Fruit fly (Drosophila melanogaster): ENCODE data around the gene BBS1.

BBS1 gene

dm6 chr3L:7125289-7125955 is at the start of gene BBS1, which contains the start of gene msl-3:
Gene BBS1, plus strand, starts transcription at chr3L:7125905.
Gene msl-3, minus strand, starts transcription at chr3L:7125533.
- TF ChIP-seq EcR (GFP tag; optimal IDR thresholded peaks at IDR 0.05) (no peak), usp (GFP tag; optimal IDR thresholded peaks at IDR 0.05) (no peak), pan (optimal IDR thresholded peaks at IDR 0.05) (no peak)

dm6 chr3L:7077258-7077657 is 48.4 kb upstream of the BBS1 start, which contains the start of gene CG8641:
Gene CG8641, minus strand, starts transcription at chr3L:7077462.
- TF ChIP-seq usp (GFP tag; optimal IDR thresholded peaks at IDR 0.05): no peak
- TF ChIP-seq EcR (GFP tag; optimal IDR thresholded peaks at IDR 0.05): no peak

- TF ChIP-seq CG8478 (optimal IDR thresholded peaks at IDR 0.05) (no peak), EcR (GFP tag; optimal IDR thresholded peaks at IDR 0.05) (no peak), pan (optimal IDR thresholded peaks at IDR 0.05) (no peak), Dll (optimal IDR thresholded peaks at IDR 0.05) (no peak), psq (optimal IDR thresholded peaks at IDR 0.05) (no peak), usp (GFP tag; optimal IDR thresholded peaks at IDR 0.05) (no peak)
Measured at dm6 chr3L:7082168-7082567, 43.5 kb upstream of the BBS1 start.

dm6 chr3L:7086093-7086492 is 39.6 kb upstream of the BBS1 start:
- TF ChIP-seq EcR (GFP tag; optimal IDR thresholded peaks at IDR 0.05) (no peak), CG8478 (optimal IDR thresholded peaks at IDR 0.05) (no peak), psq (optimal IDR thresholded peaks at IDR 0.05) (no peak), usp (GFP tag; optimal IDR thresholded peaks at IDR 0.05) (no peak), pan (optimal IDR thresholded peaks at IDR 0.05) (no peak), Dll (optimal IDR thresholded peaks at IDR 0.05) (no peak)

dm6 chr3L:7086558-7087059 is 39.1 kb upstream of the BBS1 start, which contains the start of gene Cpr65Ea:
Gene Cpr65Ea, minus strand, starts transcription at chr3L:7086608.
- no peak for TF ChIP-seq usp (GFP tag; optimal IDR thresholded peaks at IDR 0.05)
- TF ChIP-seq EcR (GFP tag; optimal IDR thresholded peaks at IDR 0.05): no peak
- no peak for TF ChIP-seq CG8478 (optimal IDR thresholded peaks at IDR 0.05)
- no peak for TF ChIP-seq Dll (optimal IDR thresholded peaks at IDR 0.05)
- no peak for TF ChIP-seq pan (optimal IDR thresholded peaks at IDR 0.05)

dm6 chr3L:7087347-7087746 is 38.4 kb upstream of the BBS1 start:
- TF ChIP-seq usp (GFP tag; optimal IDR thresholded peaks at IDR 0.05) (no peak), CG8478 (optimal IDR thresholded peaks at IDR 0.05) (no peak), pan (optimal IDR thresholded peaks at IDR 0.05) (no peak), psq (optimal IDR thresholded peaks at IDR 0.05) (no peak), EcR (GFP tag; optimal IDR thresholded peaks at IDR 0.05) (no peak), Dll (optimal IDR thresholded peaks at IDR 0.05) (no peak)

- TF ChIP-seq Dll (optimal IDR thresholded peaks at IDR 0.05): no peak
- no peak for TF ChIP-seq CG8478 (optimal IDR thresholded peaks at IDR 0.05)
- TF ChIP-seq usp (GFP tag; optimal IDR thresholded peaks at IDR 0.05): no peak
Measured at dm6 chr3L:7088687-7089086, 37.0 kb upstream of the BBS1 start, which contains the start of gene Cpr65Eb. Gene Cpr65Eb, minus strand, starts transcription at chr3L:7088787.

dm6 chr3L:7090764-7091163 is 34.9 kb upstream of the BBS1 start:
- TF ChIP-seq psq (optimal IDR thresholded peaks at IDR 0.05) (no peak), CG8478 (optimal IDR thresholded peaks at IDR 0.05) (no peak), EcR (GFP tag; optimal IDR thresholded peaks at IDR 0.05) (no peak), Dll (optimal IDR thresholded peaks at IDR 0.05) (no peak), pan (optimal IDR thresholded peaks at IDR 0.05) (no peak), usp (GFP tag; optimal IDR thresholded peaks at IDR 0.05) (no peak)

dm6 chr3L:7091331-7091904 is 34.3 kb upstream of the BBS1 start:
- TF ChIP-seq usp (GFP tag; optimal IDR thresholded peaks at IDR 0.05) (no peak), CG8478 (optimal IDR thresholded peaks at IDR 0.05) (no peak), pan (optimal IDR thresholded peaks at IDR 0.05) (no peak), psq (optimal IDR thresholded peaks at IDR 0.05) (no peak)

dm6 chr3L:7092904-7093303 is 32.8 kb upstream of the BBS1 start, which contains the start of gene Cpr65Ec:
Gene Cpr65Ec, plus strand, starts transcription at chr3L:7093204.
- TF ChIP-seq psq (optimal IDR thresholded peaks at IDR 0.05): no peak
- TF ChIP-seq CG8478 (optimal IDR thresholded peaks at IDR 0.05): no peak
- no peak for TF ChIP-seq Dll (optimal IDR thresholded peaks at IDR 0.05)
- no peak for TF ChIP-seq EcR (GFP tag; optimal IDR thresholded peaks at IDR 0.05)
- TF ChIP-seq usp (GFP tag; optimal IDR thresholded peaks at IDR 0.05): no peak
- no peak for TF ChIP-seq pan (optimal IDR thresholded peaks at IDR 0.05)

- TF ChIP-seq psq (optimal IDR thresholded peaks at IDR 0.05) (no peak), pan (optimal IDR thresholded peaks at IDR 0.05) (no peak), EcR (GFP tag; optimal IDR thresholded peaks at IDR 0.05) (no peak), Dll (optimal IDR thresholded peaks at IDR 0.05) (no peak), usp (GFP tag; optimal IDR thresholded peaks at IDR 0.05) (no peak), CG8478 (optimal IDR thresholded peaks at IDR 0.05) (no peak)
Measured at dm6 chr3L:7094020-7094419, 31.7 kb upstream of the BBS1 start.

dm6 chr3L:7094548-7095072 is 31.1 kb upstream of the BBS1 start, which contains the start of gene form3:
Gene form3, plus strand, starts transcription at chr3L:7094818.
- TF ChIP-seq usp (GFP tag; optimal IDR thresholded peaks at IDR 0.05): no peak
- no peak for TF ChIP-seq Dll (optimal IDR thresholded peaks at IDR 0.05)
- no peak for TF ChIP-seq EcR (GFP tag; optimal IDR thresholded peaks at IDR 0.05)
- no peak for TF ChIP-seq pan (optimal IDR thresholded peaks at IDR 0.05)
- no peak for TF ChIP-seq CG8478 (optimal IDR thresholded peaks at IDR 0.05)
- TF ChIP-seq psq (optimal IDR thresholded peaks at IDR 0.05): no peak
